Fruit fly (Drosophila melanogaster): ENCODE data around the gene slif.

slif gene

DNA sequence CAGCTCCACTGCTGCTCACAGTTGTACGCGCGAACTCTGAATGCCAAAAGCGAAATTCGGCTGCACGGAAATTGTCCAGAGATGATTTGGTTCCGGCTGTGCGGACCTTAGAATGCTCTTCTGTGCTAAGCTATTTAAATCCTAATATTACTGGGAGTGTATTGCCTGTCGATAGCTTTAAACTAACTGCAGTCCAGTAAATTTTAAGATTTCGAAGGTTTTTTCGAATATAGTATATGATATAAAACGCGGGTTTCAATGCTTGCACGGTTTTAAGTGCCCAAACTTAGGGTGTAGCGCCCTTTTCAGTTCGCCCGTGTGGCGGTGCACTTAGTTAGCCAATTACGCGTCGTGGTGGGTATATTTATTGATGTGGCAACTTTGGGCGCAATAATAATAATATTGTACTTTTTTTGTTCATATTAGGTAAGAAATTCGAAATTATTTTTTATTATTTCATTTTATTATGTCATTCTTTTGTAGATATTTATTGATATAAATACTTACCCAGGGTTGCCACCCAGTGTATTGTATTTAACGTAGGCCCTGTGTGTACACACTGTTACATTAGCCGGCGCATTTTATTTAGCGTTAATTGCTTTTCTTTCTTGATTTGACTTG, 2.0 kb upstream of the slif start, which contains the start of the genes Chro and Ssl1 (continued):
- TF ChIP-seq net (GFP tag; optimal IDR thresholded peaks at IDR 0.05) (peak; percentile 100), CG3032 (tag; optimal IDR thresholded peaks at IDR 0.05) (peak; percentile 100), CG16779 (tag; optimal IDR thresholded peaks at IDR 0.05) (peak; percentile 99), Hr39 (GFP tag; optimal IDR thresholded peaks at IDR 0.05) (peak; percentile 100), Sox102F (GFP tag; optimal IDR thresholded peaks at IDR 0.05) (peak; percentile 100), CG6276 (GFP tag; optimal IDR thresholded peaks at IDR 0.05) (peak; percentile 100), Smox (GFP tag; optimal IDR thresholded peaks at IDR 0.05) (peak; percentile 100), CG10631 (GFP tag; optimal IDR thresholded peaks at IDR 0.05) (peak; percentile 100), dsx (GFP tag; optimal IDR thresholded peaks at IDR 0.05; ENCODE audit: poor library complexity, severe bottlenecking) (peak; percentile 99), Hr38 (GFP tag; optimal IDR thresholded peaks at IDR 0.05) (peak; percentile 100), CG31627 (GFP tag; optimal IDR thresholded peaks at IDR 0.05) (peak; percentile 100), CG9139 (GFP tag; optimal IDR thresholded peaks at IDR 0.05) (peak; percentile 99), lz (GFP tag; optimal IDR thresholded peaks at IDR 0.05) (peak; percentile 100), Lpt (GFP tag; optimal IDR thresholded peaks at IDR 0.05) (peak; percentile 100), CG8632 (GFP tag; optimal IDR thresholded peaks at IDR 0.05) (peak; percentile 100), pdm3 (GFP tag; optimal IDR thresholded peaks at IDR 0.05) (peak; percentile 100), spab (GFP tag; optimal IDR thresholded peaks at IDR 0.05) (peak; percentile 100), eg (GFP tag; IDR thresholded peaks at IDR 0.05) (peak; percentile 100), fd85E (GFP tag; optimal IDR thresholded peaks at IDR 0.05) (peak; percentile 99), ss (GFP tag; optimal IDR thresholded peaks at IDR 0.05) (peak; percentile 99 to 100), Eip75B (GFP tag; optimal IDR thresholded peaks at IDR 0.05) (peak; percentile 100), svp (GFP tag) (peak; percentile 100), topi (GFP tag; optimal IDR thresholded peaks at IDR 0.05) (peak; percentile 100), CG6808 (GFP tag; optimal IDR thresholded peaks at IDR 0.05) (peak; percentile 99), CG3919 (GFP tag; optimal IDR thresholded peaks at IDR 0.05) (peak; percentile 100), CG1621 (tag; optimal IDR thresholded peaks at IDR 0.05) (peak; percentile 100), fd59A (GFP tag; optimal IDR thresholded peaks at IDR 0.05) (peak; percentile 100), CG15336 (GFP tag; IDR thresholded peaks at IDR 0.05) (peak; percentile 100), CG8119 (GFP tag; IDR thresholded peaks at IDR 0.05) (peak; percentile 100), Sox15 (GFP tag; optimal IDR thresholded peaks at IDR 0.05) (peak; percentile 100), cyc (GFP tag; optimal IDR thresholded peaks at IDR 0.05) (peak; percentile 100), OdsH (GFP tag; optimal IDR thresholded peaks at IDR 0.05) (peak; percentile 100), CG32006 (GFP tag; optimal IDR thresholded peaks at IDR 0.05) (peak; percentile 100), CG11762 (GFP tag; optimal IDR thresholded peaks at IDR 0.05; ENCODE audit: insufficient read depth) (peak; percentile 100)

DNA sequence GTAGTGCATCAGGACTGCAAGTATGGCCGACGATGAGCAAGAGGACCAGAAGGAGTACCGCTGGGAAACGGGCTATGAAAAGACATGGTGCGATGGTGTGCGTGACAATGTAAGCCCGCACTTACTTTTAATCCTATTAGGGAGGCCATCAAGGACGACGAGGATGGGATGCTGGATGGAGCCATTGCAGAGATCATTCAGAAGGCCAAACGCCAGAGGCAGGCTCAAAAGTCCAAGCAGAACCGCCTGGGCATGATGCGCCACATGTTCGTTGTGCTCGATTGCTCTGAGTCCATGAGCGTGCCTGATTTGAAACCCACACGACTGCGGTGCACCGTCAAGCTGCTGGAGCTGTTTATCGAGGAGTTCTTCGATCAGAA, 1.5 kb upstream of the slif start:
- TF ChIP-seq Ets21C (GFP tag; optimal IDR thresholded peaks at IDR 0.05) (no peak), ss (GFP tag; optimal IDR thresholded peaks at IDR 0.05) (no peak), Smox (GFP tag; optimal IDR thresholded peaks at IDR 0.05) (no peak), CG10631 (GFP tag; optimal IDR thresholded peaks at IDR 0.05) (no peak), Eip75B (GFP tag; optimal IDR thresholded peaks at IDR 0.05) (no peak), Eip78C (GFP tag) (no peak), CG6792 (GFP tag; optimal IDR thresholded peaks at IDR 0.05) (no peak), CG31627 (GFP tag; optimal IDR thresholded peaks at IDR 0.05) (no peak), net (GFP tag; optimal IDR thresholded peaks at IDR 0.05) (no peak), Hr4 (GFP tag; optimal IDR thresholded peaks at IDR 0.05) (no peak), dac (GFP tag; optimal IDR thresholded peaks at IDR 0.05) (no peak)

DNA sequence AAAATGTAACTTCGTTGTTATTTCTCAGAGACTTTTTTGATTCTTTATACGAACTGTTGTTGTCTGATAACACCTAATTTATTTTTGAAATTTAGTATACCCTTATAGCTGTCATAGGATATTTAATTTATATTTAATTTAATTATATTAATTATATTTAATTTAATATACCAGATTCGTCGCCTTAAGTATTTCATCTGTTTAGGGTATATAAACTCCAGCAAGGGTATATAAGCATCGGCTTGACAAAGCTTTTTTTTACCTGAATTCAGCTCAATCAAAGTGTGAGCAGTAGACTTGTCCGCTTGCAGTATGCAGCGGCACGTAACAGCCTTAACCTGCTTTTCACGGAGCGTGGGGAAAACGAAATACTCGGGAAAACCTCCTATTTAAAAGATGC, 2.8 kb downstream of the slif start:
- TF ChIP-seq CG3919 (GFP tag; optimal IDR thresholded peaks at IDR 0.05) (no peak), CG32006 (GFP tag; optimal IDR thresholded peaks at IDR 0.05) (peak; percentile 40), CG8119 (GFP tag; IDR thresholded peaks at IDR 0.05) (0 out of 3 replicates have a peak, but pooled peaks have one; percentile 39), achi (GFP tag; optimal IDR thresholded peaks at IDR 0.05) (peak; percentile 15), CG6276 (GFP tag; optimal IDR thresholded peaks at IDR 0.05) (peak; percentile 2), fd85E (GFP tag; optimal IDR thresholded peaks at IDR 0.05) (no peak), Hr4 (GFP tag; optimal IDR thresholded peaks at IDR 0.05) (peak; percentile 3), CG15336 (GFP tag; IDR thresholded peaks at IDR 0.05) (peak; percentile 21; the same call in 1 of the 2 replicates), CG6163 (GFP tag; IDR thresholded peaks at IDR 0.05) (no peak; the same call in 2 of the 3 replicates), OdsH (GFP tag; optimal IDR thresholded peaks at IDR 0.05) (no peak), Eip78C (GFP tag) (peak; percentile 53), eg (GFP tag; IDR thresholded peaks at IDR 0.05) (0 out of 3 replicates have a peak, but pooled peaks have one; percentile 26)
